Fruit fly (Drosophila melanogaster) whole organism, embryonic: ENCODE results near the gene CG34398.

Source experiments
- HLH4C ChIP-seq: fragments of 200-800 bp; sonication (Bioruptor generic); IDR thresholded peaks from 3 replicates; pipeline ENCODE4 v1.3.6; 2022; ENCODE audit warnings: missing biosample characterization, missing genetic modification characterization; ENCODE audit not compliant: partially characterized antibody
- Hmx ChIP-seq: fragments of 200-800 bp; sonication (Bioruptor generic); optimal IDR thresholded peaks from 2 replicates; lab custom pipeline; 2016; ENCODE audit warnings: missing biosample characterization, missing genetic modification characterization
- Ravus ChIP-seq: fragments of 200-800 bp; sonication (Bioruptor generic); IDR thresholded peaks from 2 replicates; pipeline ENCODE4 v1.3.6; 2022; ENCODE audit warnings: missing biosample characterization, missing genetic modification characterization
- ash1 ChIP-seq: fragments of 200-800 bp; sonication (Bioruptor generic); optimal IDR thresholded peaks from 2 replicates; lab custom pipeline; 2018; ENCODE audit warnings: missing biosample characterization, mild to moderate bottlenecking, missing genetic modification characterization
- dmrt11E ChIP-seq: fragments of 200-800 bp; sonication (Bioruptor generic); optimal IDR thresholded peaks from 3 replicates; lab custom pipeline; 2018; ENCODE audit warnings: missing biosample characterization, mild to moderate bottlenecking, missing genetic modification characterization, moderate library complexity
- gcm ChIP-seq: fragments of 200-800 bp; sonication (Bioruptor generic); optimal IDR thresholded peaks from 2 replicates; lab custom pipeline; 2019; ENCODE audit warnings: missing biosample characterization, mild to moderate bottlenecking, missing genetic modification characterization, moderate library complexity
- h ChIP-seq: fragments of >200 bp; optimal IDR thresholded peaks from 2 replicates; lab custom pipeline; 2017

DNA sequence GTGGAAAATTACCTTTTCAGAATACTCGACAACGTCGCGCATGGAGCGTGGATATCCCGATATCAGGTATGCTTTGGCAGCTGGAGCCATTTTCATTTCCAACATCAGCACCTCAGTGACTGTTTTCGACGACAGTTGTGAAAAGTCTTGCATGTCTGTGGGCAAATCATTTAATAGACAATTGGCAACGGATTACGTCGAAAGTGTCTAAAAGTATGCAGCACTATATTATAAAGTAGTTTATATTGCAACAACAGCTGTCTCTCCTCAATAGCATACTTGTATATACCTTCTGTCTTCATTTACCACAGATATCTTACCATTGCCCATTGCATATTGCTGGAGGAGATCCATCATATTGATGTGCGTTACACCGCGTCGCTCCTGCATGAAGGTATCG, 74.3 kb downstream of the CG34398 start:
- no peak for TF ChIP-seq h (lab: Kevin White, UChicago)
- no peak for TF ChIP-seq Hmx
- TF ChIP-seq Ravus (GFP tag; lab: Robert Waterston, UW) = no peak
- TF ChIP-seq HLH4C (GFP tag; lab: Robert Waterston, UW) = no peak
- TF ChIP-seq dmrt11E (tag; lab: Kevin White, UChicago) = no peak
- TF ChIP-seq gcm = no peak
- no peak for TF ChIP-seq ash1 (GFP tag; lab: Kevin White, UChicago)
